Worm (Caenorhabditis elegans) whole organism, L1 larva: Measurements from ENCODE around the gene R05D3.9.

Experiments
- ceh-82 ChIP-seq, 3 experiments: fragments of 150-350 bp in 1 of 3; sonication (generic microtip) in 2 of 3; optimal IDR thresholded peaks; 2 replicates each; lab custom pipeline; 2014 to 2017; ENCODE audit warnings: missing biosample characterization in 3 of 3, missing genetic modification characterization in 3 of 3
- lin-39 ChIP-seq: fragments of 150-350 bp; optimal IDR thresholded peaks from 2 replicates; lab custom pipeline; 2014; ENCODE audit warnings: missing biosample characterization, missing genetic modification reagents, missing genetic modification characterization
- nhr-11 ChIP-seq: fragments of 150-350 bp; optimal IDR thresholded peaks from 2 replicates; lab custom pipeline; 2014; ENCODE audit warnings: missing biosample characterization, missing genetic modification characterization
- nhr-12 ChIP-seq: sonication (generic microtip); optimal IDR thresholded peaks from 2 replicates; lab custom pipeline; 2017; ENCODE audit warnings: missing biosample characterization, missing genetic modification characterization
- nhr-28 ChIP-seq: fragments of 150-350 bp; optimal IDR thresholded peaks from 2 replicates; lab custom pipeline; 2014; ENCODE audit warnings: missing biosample characterization, missing genetic modification characterization
- nhr-76 ChIP-seq: sonication (generic microtip); optimal IDR thresholded peaks from 2 replicates; lab custom pipeline; 2017; ENCODE audit warnings: missing biosample characterization, missing genetic modification characterization
- unc-98 ChIP-seq: fragments of 200-800 bp; sonication (Bioruptor generic); IDR thresholded peaks from 2 replicates; pipeline ENCODE4 v1.3.6; 2022; ENCODE audit warnings: missing genetic modification characterization, missing compliant biosample characterization

DNA sequence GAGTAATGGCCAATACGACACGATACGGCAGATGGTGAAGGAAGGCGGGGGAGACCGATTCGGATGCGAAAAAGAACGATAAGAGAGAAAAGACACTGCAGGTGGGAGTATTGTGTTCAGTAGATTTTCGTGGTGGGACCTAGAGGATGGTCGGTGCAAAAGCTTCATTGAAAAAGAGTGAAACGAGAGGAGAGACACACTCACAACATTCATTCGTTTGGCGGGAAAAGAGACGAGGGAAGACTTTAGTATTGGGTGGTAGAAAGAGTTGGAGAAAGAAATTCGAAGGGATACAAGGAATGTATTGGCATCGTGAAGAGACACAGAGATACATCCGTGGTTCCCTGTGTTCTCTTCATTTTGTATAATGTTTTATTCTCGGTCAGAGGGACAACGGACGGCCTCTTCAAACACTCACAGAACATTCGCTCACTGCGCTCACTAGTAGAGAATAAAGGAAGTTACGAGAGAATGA, 12.1 kb downstream of the R05D3.9 start:
- TF ChIP-seq ceh-82 (tag; optimal IDR thresholded peaks at IDR 0.05; lab: Kevin White, UChicago) (peak; percentile 15 to 61 (median 54)), unc-98 (GFP tag; lab: Robert Waterston, UW) (no peak), nhr-12 (tag; lab: Kevin White, UChicago) (no peak), nhr-28 (tag; lab: Kevin White, UChicago) (no peak), lin-39 (tag; lab: Kevin White, UChicago) (no peak), nhr-76 (no peak), nhr-11 (tag; lab: Kevin White, UChicago) (no peak)
